Worm (Caenorhabditis elegans): ENCODE data around the gene R05G6.1.
A peak's percentile ranks its signal among the peaks of the same experiment; 100 is the strongest.
"Not testable (repeated sequence)": the region's sequence is repeated elsewhere in the genome, so short reads cannot be mapped to it uniquely, and the experiment has no call there.

The R05G6.1 gene

DNA sequence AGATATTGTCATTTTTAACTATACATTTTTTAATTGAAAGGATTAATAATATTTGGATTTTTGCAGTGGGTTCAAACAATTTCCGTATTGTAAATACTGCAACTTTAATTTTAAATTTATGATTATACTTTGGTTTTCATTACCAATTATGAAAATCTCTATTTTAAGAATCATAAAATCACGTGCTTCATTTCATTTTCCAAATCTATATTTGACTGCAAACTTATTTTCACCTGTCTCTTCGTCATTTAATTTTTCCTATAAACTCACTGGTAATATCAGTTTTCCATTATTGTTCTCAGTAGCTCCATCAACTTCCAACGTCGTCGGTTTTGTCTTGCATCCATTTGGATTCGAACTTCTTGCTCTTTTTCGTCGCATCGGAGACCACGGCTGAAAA is at the start of gene R05G6.1:
R05G6.1 (plus strand) TSS at position 301 of the 400 bp plus-strand sequence.
- TF ChIP-seq bed-2 (GFP tag; IDR thresholded peaks at IDR 0.05), result no peak
- no peak for TF ChIP-seq lin-35 (GFP tag; optimal IDR thresholded peaks at IDR 0.05)
- no peak for TF ChIP-seq ceh-79 (tag; optimal IDR thresholded peaks at IDR 0.05)
- TF ChIP-seq Y53F4B.3 (GFP tag; IDR thresholded peaks at IDR 0.05), result no peak
- TF ChIP-seq F23B12.7 (tag; optimal IDR thresholded peaks at IDR 0.05; ENCODE audit: insufficient read depth), result no peak
- no peak for TF ChIP-seq tlf-1 (GFP tag; optimal IDR thresholded peaks at IDR 0.05)
- no peak for TF ChIP-seq lin-26 (GFP tag; IDR thresholded peaks at IDR 0.05)
- no peak for TF ChIP-seq somi-1 (GFP tag; optimal IDR thresholded peaks at IDR 0.05)
- TF ChIP-seq Y67H2A.10 (GFP tag; conservative IDR thresholded peaks at IDR 0.05), result no peak
- TF ChIP-seq B0261.1 (tag; optimal IDR thresholded peaks at IDR 0.05), result no peak
- no peak for TF ChIP-seq egl-18 (GFP tag; IDR thresholded peaks at IDR 0.05)

DNA sequence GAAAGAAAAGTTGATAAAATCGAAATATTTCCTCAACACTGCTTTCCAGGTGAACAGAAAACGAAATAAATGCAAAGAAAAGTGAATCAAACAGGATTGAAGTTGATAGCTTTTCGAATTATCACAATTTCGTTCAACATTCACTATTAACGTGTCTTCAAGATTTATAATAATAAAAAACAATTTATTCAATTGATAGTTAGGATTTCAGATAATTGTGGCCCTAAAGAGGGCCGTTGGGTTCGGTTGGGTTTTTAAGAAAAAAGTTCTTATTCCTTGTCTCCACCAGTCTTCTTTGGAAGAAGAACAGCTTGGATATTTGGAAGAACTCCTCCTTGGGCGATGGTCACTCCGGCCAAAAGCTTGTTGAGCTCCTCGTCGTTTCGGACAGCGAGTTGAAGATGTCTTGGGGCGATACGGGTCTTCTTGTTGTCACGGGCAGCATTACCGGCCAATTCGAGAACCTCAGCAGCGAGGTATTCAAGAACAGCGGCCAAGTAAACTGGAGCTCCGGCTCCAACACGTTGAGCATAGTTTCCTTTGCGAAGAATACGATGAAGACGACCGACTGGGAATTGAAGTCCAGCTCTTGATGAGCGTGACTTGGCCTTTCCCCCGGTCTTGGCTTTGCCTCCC is 46.8 kb upstream of the R05G6.1 start:
- TF ChIP-seq lin-54 (GFP tag; optimal IDR thresholded peaks at IDR 0.05), result peak; percentile 47
- TF ChIP-seq cebp-1 (GFP tag; IDR thresholded peaks at IDR 0.05); snpc-4 (GFP tag; optimal IDR thresholded peaks at IDR 0.05); ama-1 (optimal IDR thresholded peaks at IDR 0.05): not testable (repeated sequence)
- TF ChIP-seq cebp-1 (tag; optimal IDR thresholded peaks at IDR 0.05), result peak; percentile 5
- peak; percentile 2 for TF ChIP-seq snpc-1.3 (tag; optimal IDR thresholded peaks at IDR 0.05; ENCODE audit: insufficient read depth)
- TF ChIP-seq hrde-1 (tag; optimal IDR thresholded peaks at IDR 0.05; ENCODE audit: borderline replicate concordance), result peak; percentile 92
- TF ChIP-seq sea-2 (GFP tag; IDR thresholded peaks at IDR 0.05), result 0 out of 2 replicates have a peak, but pooled peaks have one; percentile 69
- TF ChIP-seq snpc-3.4 (tag; optimal IDR thresholded peaks at IDR 0.05), result peak; percentile 49
- TF ChIP-seq ekl-4 (GFP tag; IDR thresholded peaks at IDR 0.05), result peak; percentile 37; the same call in 1 of the 2 replicates
- TF ChIP-seq lin-26 (GFP tag; IDR thresholded peaks at IDR 0.05), result peak; percentile 87
- peak; percentile 40; the same call in 1 of the 2 replicates for TF ChIP-seq egrh-3 (GFP tag; IDR thresholded peaks at IDR 0.05)
- TF ChIP-seq F49E8.2 (tag; optimal IDR thresholded peaks at IDR 0.05; ENCODE audit: insufficient read depth), result peak; percentile 49
- TF ChIP-seq B0336.3 (GFP tag; IDR thresholded peaks at IDR 0.05), result 0 out of 2 replicates have a peak, but pooled peaks have one; percentile 34
- peak; percentile 31 for TF ChIP-seq lsl-1 (GFP tag; optimal IDR thresholded peaks at IDR 0.05)
- peak; percentile 49; the same call in 1 of the 2 replicates for TF ChIP-seq Y79H2A.3 (GFP tag; conservative IDR thresholded peaks at IDR 0.05)
- TF ChIP-seq snpc-4 (tag; optimal IDR thresholded peaks at IDR 0.05), result peak in 1 of 4 experiments; percentile 43
- TF ChIP-seq egl-44 (GFP tag; IDR thresholded peaks at IDR 0.05), result peak; percentile 53; the same call in 1 of the 2 replicates
- peak; percentile 51; the same call in 1 of the 2 replicates for TF ChIP-seq Y95B8A.8 (GFP tag; IDR thresholded peaks at IDR 0.05)
- TF ChIP-seq rec-8 (tag; optimal IDR thresholded peaks at IDR 0.05), result peak in 1 of 2 experiments; percentile 38
- peak; percentile 25; the same call in 1 of the 2 replicates for TF ChIP-seq rcor-1 (GFP tag; IDR thresholded peaks at IDR 0.05)
- 0 out of 2 replicates have a peak, but pooled peaks have one; percentile 3 for TF ChIP-seq ceh-40 (GFP tag; IDR thresholded peaks at IDR 0.05)
- TF ChIP-seq ama-1 (GFP tag; optimal IDR thresholded peaks at IDR 0.05), result peak; percentile 32 to 33

DNA sequence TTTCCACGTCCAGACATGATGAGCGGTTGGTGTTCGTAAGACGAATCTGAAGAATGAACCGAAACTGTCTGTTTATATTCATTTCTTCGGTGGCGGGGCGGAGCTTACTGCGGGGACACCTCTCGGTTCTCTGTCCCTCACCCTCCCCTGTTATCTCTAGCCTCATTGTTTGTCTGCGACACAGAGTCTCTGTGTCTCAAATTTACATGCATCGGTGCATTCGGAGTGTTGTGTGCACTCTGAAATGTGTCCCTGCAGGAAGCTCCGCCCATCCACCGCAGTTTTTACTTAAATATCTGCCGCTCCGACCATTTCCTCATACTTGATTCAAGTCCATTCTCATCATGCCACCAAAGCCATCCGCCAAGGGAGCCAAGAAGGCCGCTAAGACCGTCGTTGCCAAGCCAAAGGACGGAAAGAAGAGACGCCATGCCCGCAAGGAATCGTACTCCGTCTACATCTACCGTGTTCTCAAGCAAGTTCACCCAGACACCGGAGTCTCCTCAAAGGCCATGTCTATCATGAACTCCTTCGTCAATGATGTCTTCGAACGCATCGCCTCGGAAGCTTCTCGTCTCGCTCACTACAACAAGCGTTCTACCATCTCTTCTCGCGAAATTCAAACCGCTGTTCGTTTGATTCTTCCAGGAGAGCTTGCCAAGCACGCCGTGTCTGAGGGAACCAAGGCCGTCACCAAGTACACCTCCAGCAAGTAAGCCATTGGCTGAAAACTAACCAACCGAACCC is 46.1 kb upstream of the R05G6.1 start, which contains the start of the genes his-61 and his-62:
his-61 (minus strand) TSS at position 17 of the 747 bp plus-strand sequence.
his-62 (plus strand) TSS at position 345 of the 747 bp plus-strand sequence.
- TF ChIP-seq T26A5.8 (tag; optimal IDR thresholded peaks at IDR 0.05), result no peak
- peak; percentile 87 for TF ChIP-seq aptf-2 (GFP tag; conservative IDR thresholded peaks at IDR 0.05)
- TF ChIP-seq ceh-79 (tag; optimal IDR thresholded peaks at IDR 0.05), result no peak
- TF ChIP-seq Y79H2A.3 (GFP tag; conservative IDR thresholded peaks at IDR 0.05), result peak; percentile 10; the same call in 1 of the 2 replicates
- no peak for TF ChIP-seq rpc-1 (optimal IDR thresholded peaks at IDR 0.05)
- no peak for TF ChIP-seq rpc-1 (tag; optimal IDR thresholded peaks at IDR 0.05)
- no peak for TF ChIP-seq nhr-120 (GFP tag; IDR thresholded peaks at IDR 0.05)
- no peak for TF ChIP-seq zim-3 (tag; optimal IDR thresholded peaks at IDR 0.05)
- TF ChIP-seq B0336.3 (GFP tag; IDR thresholded peaks at IDR 0.05), result peak; percentile 46; the same call in 1 of the 2 replicates
- no peak for TF ChIP-seq hlh-26 (GFP tag; conservative IDR thresholded peaks at IDR 0.05)
- TF ChIP-seq madf-10 (tag; optimal IDR thresholded peaks at IDR 0.05), result no peak
- TF ChIP-seq sptf-2 (GFP tag; optimal IDR thresholded peaks at IDR 0.05), result no peak
- no peak for TF ChIP-seq dpl-1 (GFP tag; optimal IDR thresholded peaks at IDR 0.05)
- TF ChIP-seq snpc-3.4 (tag; optimal IDR thresholded peaks at IDR 0.05), result no peak
- no peak for TF ChIP-seq F57A8.1 (GFP tag; optimal IDR thresholded peaks at IDR 0.05)
